Worm (Caenorhabditis elegans): ENCODE results near the gene srh-264.
A peak's percentile ranks its signal among the peaks of the same experiment; 100 is the strongest.

srh-264 gene

DNA sequence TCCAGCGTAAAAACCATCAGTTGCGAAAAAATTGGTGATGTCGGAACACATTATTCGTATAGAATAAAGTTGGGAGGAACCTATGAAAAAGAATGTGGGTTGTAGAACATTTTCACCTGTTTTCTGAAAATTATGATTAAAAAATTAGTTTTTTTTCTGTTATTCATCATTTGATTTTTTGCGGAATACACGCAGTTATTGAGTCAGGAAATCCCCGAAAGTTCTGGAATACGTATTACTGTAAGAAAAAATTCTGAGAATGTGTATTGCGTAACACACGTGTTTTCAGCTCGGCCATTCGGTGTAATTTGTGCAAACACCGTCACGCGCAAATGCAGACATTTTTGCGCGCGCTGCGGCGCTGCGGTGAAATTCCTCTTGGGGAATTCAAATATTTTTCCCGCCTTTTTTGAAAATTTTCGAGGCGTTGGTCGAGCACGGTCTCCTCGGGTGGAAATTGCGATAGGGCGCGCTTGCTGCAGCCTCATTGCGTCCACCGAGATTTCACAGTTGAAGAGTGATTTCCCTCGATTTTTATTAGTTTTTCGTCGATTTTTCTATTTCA, 25.0 kb upstream of the srh-264 start, which contains the start of gene srh-170:
TSS of gene srh-170 (minus strand) at position 51 of the 565 bp plus-strand sequence.
- TF ChIP-seq php-3 (GFP tag; IDR thresholded peaks at IDR 0.05), result 0 out of 2 replicates have a peak, but pooled peaks have one; percentile 24
- TF ChIP-seq hmg-1.1 (GFP tag; IDR thresholded peaks at IDR 0.05), result no peak

DNA sequence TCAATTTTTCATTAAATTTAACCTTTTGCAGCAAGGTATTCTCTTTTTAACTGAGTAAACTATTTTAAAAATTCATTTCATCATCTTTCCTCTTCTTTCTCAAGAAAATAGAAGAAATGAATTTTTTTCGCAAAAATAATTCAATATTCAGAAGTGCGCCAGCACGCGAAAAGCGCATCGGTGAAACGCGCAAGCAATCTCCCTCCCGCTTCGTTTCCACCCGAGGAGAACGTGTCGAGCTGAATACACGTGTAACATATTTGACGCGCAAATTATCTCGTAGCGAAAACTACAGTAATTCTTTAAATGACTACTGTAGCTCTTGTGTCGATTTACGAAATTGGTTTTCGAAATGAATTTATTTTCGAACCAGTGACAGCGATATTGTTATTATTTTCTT, 21.9 kb upstream of the srh-264 start:
- TF ChIP-seq ceh-62 (tag; optimal IDR thresholded peaks at IDR 0.05) (no peak), lin-38 (GFP tag; IDR thresholded peaks at IDR 0.05) (peak; percentile 53)

DNA sequence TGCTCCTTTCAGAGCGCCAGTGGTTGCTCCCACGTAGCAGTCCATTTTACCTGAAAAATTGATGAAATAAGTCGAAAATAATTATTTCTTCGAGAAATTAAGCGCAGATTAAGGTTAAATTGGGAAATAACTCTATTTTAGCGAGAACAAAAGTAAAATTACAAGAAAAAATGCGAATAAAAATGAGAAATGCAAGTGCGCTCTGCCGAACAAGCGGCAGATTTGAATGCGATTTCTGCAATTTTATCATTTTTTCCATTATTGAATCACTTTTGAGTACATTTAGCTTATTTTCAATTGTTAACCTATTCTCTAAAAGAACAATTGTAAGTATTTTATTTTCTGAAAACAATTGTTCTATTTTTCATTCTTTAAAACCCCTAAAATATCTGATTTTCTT, 19.0 kb upstream of the srh-264 start, which contains the start of gene T06E6.1:
TSS of gene T06E6.1 (minus strand) at position 56 of the 400 bp plus-strand sequence.
- TF ChIP-seq nhr-6 (tag; optimal IDR thresholded peaks at IDR 0.05) (peak; percentile 71), nhr-25 (tag; optimal IDR thresholded peaks at IDR 0.05; ENCODE audit: borderline replicate concordance, insufficient read depth) (no peak), dpl-1 (GFP tag; optimal IDR thresholded peaks at IDR 0.05) (peak; percentile 66), attf-4 (tag; optimal IDR thresholded peaks at IDR 0.05) (no peak), T26A8.4 (GFP tag; IDR thresholded peaks at IDR 0.05) (no peak), unc-130 (GFP tag; optimal IDR thresholded peaks at IDR 0.05) (no peak), lin-38 (GFP tag; IDR thresholded peaks at IDR 0.05) (peak; percentile 54)

DNA sequence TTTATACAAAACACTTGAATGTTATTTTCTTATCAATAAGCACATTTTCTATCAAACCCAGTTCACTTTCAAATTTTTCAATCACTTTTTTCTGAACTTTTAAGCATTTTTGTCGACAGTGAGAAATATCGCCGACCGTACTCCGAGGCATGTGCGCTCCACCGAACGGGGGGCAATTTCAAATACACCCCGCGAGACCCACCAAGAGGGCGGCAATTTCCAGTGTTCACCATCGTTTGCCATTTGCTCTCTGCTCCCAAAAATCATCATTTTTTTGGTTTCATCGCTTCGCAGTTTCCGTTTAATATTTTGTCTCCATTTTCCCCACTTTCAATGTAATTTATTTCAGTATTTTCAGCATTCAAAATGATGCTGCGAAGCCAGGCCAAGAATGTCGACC, 18.6 kb upstream of the srh-264 start, which contains the start of gene cyb-3:
TSS of gene cyb-3 (plus strand) at position 350 of the 400 bp plus-strand sequence.
- TF ChIP-seq unc-130 (GFP tag; optimal IDR thresholded peaks at IDR 0.05), result peak; percentile 30
- peak; percentile 90 for TF ChIP-seq lin-38 (GFP tag; IDR thresholded peaks at IDR 0.05)
- 0 out of 2 replicates have a peak, but pooled peaks have one; percentile 32 for TF ChIP-seq Y48G9A.11 (GFP tag; IDR thresholded peaks at IDR 0.05)
- TF ChIP-seq ceh-32 (tag; optimal IDR thresholded peaks at IDR 0.05; ENCODE audit: poor library complexity), result no peak

DNA sequence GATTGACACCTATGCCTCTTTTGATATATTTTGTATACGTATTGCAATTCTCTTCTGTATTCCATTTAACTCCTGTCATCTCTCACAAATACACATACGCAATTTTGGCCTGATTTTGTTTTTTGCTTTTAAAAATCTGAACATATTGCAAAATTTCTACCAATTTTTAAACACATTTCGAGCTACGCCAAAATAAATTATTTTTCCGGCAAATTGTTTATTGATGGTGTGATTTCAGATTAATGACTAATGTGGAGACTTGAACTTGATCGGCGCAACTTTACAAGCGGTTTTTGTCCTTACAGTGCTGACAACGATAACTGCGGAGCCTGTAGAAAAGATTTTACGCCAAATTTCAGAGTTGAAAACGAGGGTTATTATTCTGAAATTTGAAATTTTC, 16.8 kb upstream of the srh-264 start:
- no peak for TF ChIP-seq zag-1 (tag; optimal IDR thresholded peaks at IDR 0.05)
- TF ChIP-seq unc-130 (GFP tag; optimal IDR thresholded peaks at IDR 0.05), result no peak
- no peak for TF ChIP-seq mxl-3 (GFP tag; optimal IDR thresholded peaks at IDR 0.05)
- TF ChIP-seq mes-2 (tag; optimal IDR thresholded peaks at IDR 0.05; ENCODE audit: poor library complexity, severe bottlenecking), result no peak

DNA sequence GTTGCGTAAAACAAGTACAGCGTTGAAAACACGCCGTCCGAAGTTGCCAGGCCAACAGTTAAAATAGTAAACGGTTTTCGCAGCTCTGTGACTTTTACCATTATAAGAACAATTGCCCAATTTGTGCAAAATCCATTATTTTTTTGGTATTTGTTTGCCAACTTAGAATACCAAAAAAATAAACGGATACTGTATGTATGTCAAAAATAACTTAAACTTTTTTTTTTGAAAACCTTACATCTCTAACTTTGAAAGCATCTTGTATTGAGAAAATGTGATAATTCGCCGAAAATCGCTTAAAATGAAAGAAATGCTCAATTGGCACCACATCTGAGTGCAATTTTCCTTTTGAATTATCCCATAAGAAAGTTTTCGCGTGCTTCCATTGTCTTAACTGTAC, 15.2 kb upstream of the srh-264 start, which contains the start of gene fbxa-199:
TSS of gene fbxa-199 (minus strand) at position 101 of the 400 bp plus-strand sequence.
- TF ChIP-seq madf-5 (GFP tag; IDR thresholded peaks at IDR 0.05) (no peak), tag-97 (GFP tag; IDR thresholded peaks at IDR 0.05) (no peak), ZK337.2 (GFP tag; IDR thresholded peaks at IDR 0.05) (no peak)

DNA sequence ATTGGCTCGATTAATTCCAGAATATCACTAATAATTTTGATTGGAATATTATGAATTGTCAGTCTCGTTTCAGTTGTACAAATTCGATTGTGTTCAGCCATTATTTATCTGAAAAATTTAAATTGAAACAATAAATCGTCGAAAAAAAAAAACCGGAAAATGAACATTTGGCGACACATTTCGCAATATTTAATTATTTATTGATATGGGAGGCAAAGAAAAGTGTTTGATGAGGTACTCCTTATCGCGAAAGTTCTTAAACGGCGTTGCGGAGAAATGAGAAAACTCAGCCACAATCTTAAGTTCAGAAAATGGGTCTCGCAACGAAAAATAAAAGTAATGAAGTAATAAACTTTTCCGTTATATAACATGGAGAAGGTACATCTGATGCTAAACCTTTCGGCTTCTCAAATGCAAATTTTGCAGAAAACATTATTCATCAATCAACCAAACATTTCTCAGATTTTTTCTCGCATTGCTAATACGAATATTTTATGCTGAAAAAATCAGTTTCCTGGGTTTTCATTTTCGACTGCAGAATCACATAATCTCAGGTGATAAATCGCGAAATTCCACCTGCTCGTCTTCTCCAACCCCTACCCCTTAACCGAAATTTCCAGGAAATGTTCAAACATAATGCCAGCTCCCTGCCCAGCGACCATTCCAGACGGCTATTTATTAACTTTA, 14.1 kb upstream of the srh-264 start, which contains the start of the genes T06E6.15 and sri-7:
TSS of gene T06E6.15 (minus strand) at position 101 of the 687 bp plus-strand sequence.
TSS of gene sri-7 (plus strand) at position 637 of the 687 bp plus-strand sequence.
- TF ChIP-seq dmd-9 (GFP tag; IDR thresholded peaks at IDR 0.05), result no peak
- no peak for TF ChIP-seq daf-8 (GFP tag; IDR thresholded peaks at IDR 0.05)
- no peak for TF ChIP-seq aly-2 (tag; optimal IDR thresholded peaks at IDR 0.05)
- no peak for TF ChIP-seq aha-1 (tag)
- TF ChIP-seq T26A8.4 (GFP tag; IDR thresholded peaks at IDR 0.05), result no peak
- TF ChIP-seq unc-39 (tag; optimal IDR thresholded peaks at IDR 0.05), result no peak
- TF ChIP-seq ceh-44 (GFP tag; IDR thresholded peaks at IDR 0.05), result no peak
- no peak for TF ChIP-seq zfp-2 (tag; optimal IDR thresholded peaks at IDR 0.05)
- TF ChIP-seq nhr-111 (GFP tag; optimal IDR thresholded peaks at IDR 0.05), result no peak
- no peak for TF ChIP-seq dmd-8 (GFP tag; IDR thresholded peaks at IDR 0.05)
- TF ChIP-seq Y5F2A.4 (GFP tag; optimal IDR thresholded peaks at IDR 0.05), result no peak
- no peak for TF ChIP-seq nhr-42 (GFP tag; IDR thresholded peaks at IDR 0.05)
- no peak for TF ChIP-seq R02D3.7 (tag; optimal IDR thresholded peaks at IDR 0.05)
- TF ChIP-seq nhr-48 (tag; optimal IDR thresholded peaks at IDR 0.05), result no peak
- no peak for TF ChIP-seq D1046.2 (GFP tag; IDR thresholded peaks at IDR 0.05)
- no peak for TF ChIP-seq Y105C5A.15 (GFP tag; IDR thresholded peaks at IDR 0.05)
- TF ChIP-seq ceh-62 (tag; optimal IDR thresholded peaks at IDR 0.05), result no peak

Data from whole organism, L4 larva.